Fruit fly (Drosophila melanogaster) S2 (cell line): ENCODE measurements around the gene nrv1.

Experiments used
- CG8478 ChIP-seq: fragments of >200 bp; optimal IDR thresholded peaks from 2 replicates; lab custom pipeline; 2018
- CTCF ChIP-seq, 2 experiments: fragments of >200 bp; optimal IDR thresholded peaks; 2 replicates each; lab custom pipeline; 2018

Gene nrv1

DNA sequence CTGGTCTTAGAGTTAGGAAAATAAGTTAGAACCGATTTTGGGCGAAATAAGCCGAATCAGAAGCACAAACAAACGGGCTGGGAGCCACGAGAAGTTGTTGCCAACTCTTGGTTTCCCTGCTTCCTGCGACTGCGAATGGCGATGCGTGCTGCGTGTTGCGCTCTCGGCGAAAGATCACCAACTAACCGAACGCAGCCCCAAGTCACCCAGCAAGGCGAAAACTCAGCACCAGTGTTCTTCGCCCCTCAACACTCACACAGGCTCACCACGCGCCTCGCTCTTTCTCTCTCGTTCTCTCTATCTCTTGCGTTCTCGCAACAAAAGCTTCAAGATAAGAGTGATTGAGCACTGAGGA lies at the start of gene nrv1:
TSS of gene nrv1 (minus strand) at position 188 of the 355 bp plus-strand sequence.
- TF ChIP-seq CTCF (optimal IDR thresholded peaks at IDR 0.05; lab: Kevin White, UChicago) (no peak), CG8478 (lab: Kevin White, UChicago) (no peak)

dm6 chr2L:6836114-6836513 lies 49.5 kb upstream of the nrv1 start:
- no peak for TF ChIP-seq CTCF (optimal IDR thresholded peaks at IDR 0.05; lab: Kevin White, UChicago)
- TF ChIP-seq CG8478 (lab: Kevin White, UChicago) = no peak

dm6 chr2L:6833661-6834073 lies 47.0 kb upstream of the nrv1 start:
- TF ChIP-seq CTCF (optimal IDR thresholded peaks at IDR 0.05; lab: Kevin White, UChicago) (no peak), CG8478 (lab: Kevin White, UChicago) (no peak)

dm6 chr2L:6830264-6830729 lies 43.6 kb upstream of the nrv1 start:
- TF ChIP-seq CG8478 (lab: Kevin White, UChicago) (no peak), CTCF (optimal IDR thresholded peaks at IDR 0.05; lab: Kevin White, UChicago) (no peak)

DNA sequence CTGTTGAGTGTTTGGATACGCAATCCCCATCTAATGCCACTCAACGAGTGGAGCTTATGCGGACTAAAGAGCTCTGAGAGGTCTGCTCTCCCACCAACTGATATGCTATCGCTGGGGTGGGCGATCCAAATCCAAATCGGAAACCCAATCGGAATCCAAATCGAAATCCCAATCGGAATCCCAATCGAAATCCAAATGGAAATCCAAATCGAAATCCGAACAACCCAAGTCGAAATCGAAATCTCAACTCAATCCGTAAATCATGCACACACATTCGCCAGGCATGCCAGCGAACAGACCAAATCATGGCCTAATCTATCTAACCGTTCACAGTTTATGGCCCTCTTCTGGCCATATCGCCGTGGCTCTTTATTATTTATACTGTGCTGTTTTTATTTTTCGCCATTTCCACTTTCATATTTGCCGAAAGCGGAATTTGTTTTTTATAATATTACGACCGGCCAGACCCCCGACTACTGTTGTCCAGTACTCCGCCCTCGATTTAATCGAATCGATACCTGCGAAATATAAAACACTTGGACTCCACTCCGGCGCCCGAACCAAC lies 41.0 kb upstream of the nrv1 start:
- no peak for TF ChIP-seq CG8478 (lab: Kevin White, UChicago)

DNA sequence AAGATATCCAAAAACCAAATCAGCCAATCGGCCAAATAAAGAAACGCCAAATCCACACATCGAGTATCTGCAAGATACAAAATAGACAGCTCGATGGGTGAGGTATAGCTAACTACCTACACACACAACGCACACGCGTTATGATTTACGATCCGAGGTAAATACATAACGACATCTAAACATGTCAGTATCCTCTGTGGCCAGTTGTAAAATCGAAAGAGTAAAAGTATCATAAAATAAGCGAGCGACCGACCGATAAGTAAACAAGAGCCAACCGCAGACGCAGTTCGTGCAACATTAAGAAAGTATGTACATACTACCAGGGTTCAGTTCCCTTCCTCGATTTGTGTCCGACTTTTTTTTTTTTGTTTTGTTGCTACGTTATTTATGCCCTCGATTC lies 39.6 kb upstream of the nrv1 start:
- TF ChIP-seq CTCF (optimal IDR thresholded peaks at IDR 0.05; lab: Kevin White, UChicago) = no peak
- TF ChIP-seq CG8478 (lab: Kevin White, UChicago) = no peak

DNA sequence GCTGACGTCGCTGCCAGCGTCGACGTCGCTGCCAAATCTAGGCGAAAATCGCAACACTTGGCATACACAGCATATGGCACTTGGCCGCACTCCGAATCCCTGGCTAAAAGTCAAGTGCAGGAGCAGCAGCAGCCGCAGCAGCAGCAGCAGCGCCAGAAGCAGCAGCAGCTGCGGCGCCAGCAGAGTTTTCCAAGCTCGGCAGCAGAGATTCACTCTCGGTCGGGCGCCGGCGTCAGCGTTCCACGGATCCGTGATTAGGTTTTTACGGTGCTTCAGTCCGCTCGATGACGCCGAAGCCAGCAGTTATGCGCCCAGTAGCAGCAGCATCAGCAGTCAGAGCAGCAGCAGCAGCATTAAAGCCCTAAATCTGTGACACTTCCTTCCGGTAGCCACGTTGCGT lies 35.4 kb upstream of the nrv1 start:
- no peak for TF ChIP-seq CTCF (optimal IDR thresholded peaks at IDR 0.05; lab: Kevin White, UChicago)
- no peak for TF ChIP-seq CG8478 (lab: Kevin White, UChicago)

DNA sequence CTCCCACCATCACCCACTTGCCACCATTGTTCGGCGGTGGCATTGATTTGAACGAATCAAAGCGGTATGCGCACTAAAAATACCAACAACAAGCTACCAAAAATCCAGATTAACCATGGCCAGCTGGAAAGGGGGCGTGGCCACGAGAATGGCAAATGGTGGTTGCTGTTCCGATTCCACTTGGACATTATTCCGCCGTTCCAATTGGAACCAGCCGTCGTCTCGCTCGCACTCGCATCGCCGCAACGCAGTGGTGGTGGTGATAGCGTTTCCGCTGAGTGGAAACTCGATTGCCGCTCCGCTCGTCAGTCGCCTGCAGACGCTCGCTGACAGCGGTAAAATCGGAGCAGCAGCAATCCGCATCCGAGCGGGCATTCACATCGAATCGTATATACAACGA lies 35.0 kb upstream of the nrv1 start, which contains the start of gene sens-2:
TSS of gene sens-2 (plus strand) at position 304 of the 400 bp plus-strand sequence.
- TF ChIP-seq CG8478 (lab: Kevin White, UChicago) = no peak
- TF ChIP-seq CTCF (optimal IDR thresholded peaks at IDR 0.05; lab: Kevin White, UChicago) = no peak

- TF ChIP-seq CTCF (optimal IDR thresholded peaks at IDR 0.05; lab: Kevin White, UChicago) = no peak
- TF ChIP-seq CG8478 (lab: Kevin White, UChicago) = no peak
Measured at dm6 chr2L:6819230-6820049, 32.8 kb upstream of the nrv1 start.

DNA sequence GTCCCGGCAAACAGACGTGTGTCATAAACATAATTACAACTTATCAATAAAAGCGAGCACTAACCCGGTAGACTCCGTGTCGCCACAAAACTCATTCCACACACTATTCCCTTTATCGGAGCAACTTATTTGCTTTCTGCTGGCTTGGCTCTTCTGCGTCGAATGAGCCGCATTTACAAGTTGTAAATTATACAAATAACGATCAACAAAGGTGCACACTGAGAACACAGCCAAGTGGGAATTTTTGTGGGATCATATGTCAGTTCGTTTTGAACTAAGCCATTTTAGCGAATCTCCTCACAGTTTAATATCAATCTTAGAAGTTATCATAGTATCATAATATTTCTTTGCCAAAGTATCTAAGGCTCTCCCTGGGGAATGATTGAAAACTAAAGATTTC lies 31.7 kb upstream of the nrv1 start:
- TF ChIP-seq CG8478 (lab: Kevin White, UChicago) (no peak), CTCF (optimal IDR thresholded peaks at IDR 0.05; lab: Kevin White, UChicago) (no peak)

dm6 chr2L:6817493-6817892 lies 30.8 kb upstream of the nrv1 start:
- TF ChIP-seq CG8478 (lab: Kevin White, UChicago) = no peak
- no peak for TF ChIP-seq CTCF (optimal IDR thresholded peaks at IDR 0.05; lab: Kevin White, UChicago)

DNA sequence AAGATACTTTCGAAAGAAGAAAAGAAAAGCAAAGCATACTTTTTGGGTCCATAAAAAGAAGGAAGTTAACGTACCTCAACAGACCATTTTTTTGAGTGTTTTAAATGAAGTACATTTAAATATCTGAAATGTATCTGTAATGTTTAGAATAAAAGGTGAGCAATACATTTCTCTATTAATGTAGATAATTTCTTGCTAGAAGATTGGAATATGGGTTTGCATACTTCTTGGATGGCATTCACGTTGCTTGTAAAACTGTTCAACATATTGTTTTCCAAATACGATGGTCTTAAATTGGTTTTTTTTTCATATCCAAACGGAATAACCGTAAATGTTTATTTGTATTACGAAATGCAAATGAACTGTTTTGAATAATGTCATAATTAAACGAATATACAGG lies 19.1 kb upstream of the nrv1 start, which contains the start of gene CG17375:
TSS of gene CG17375 (minus strand) at position 10 of the 400 bp plus-strand sequence.
- TF ChIP-seq CG8478 (lab: Kevin White, UChicago) (no peak), CTCF (optimal IDR thresholded peaks at IDR 0.05; lab: Kevin White, UChicago) (no peak)

DNA sequence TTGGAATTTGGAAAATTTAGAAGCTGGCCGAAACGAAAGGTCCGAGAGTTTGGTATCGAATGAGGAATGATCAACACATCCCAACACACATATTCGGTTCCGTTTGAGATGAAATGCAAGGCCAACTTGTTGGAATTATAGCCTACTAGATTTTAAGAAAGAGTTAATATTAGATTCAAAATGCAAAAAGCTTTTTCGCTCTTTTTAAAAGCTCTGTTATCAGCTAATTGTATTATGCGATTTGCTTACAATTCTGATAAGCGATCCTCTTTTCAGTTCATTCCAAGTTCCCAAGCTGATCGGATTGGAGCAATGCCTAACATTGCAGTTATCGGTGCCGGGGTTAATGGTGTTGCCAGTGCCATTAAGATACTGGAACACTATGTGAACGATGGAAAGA lies 16.1 kb upstream of the nrv1 start, which contains the start of the genes CG17377 and Daao2:
TSS of gene CG17377 (minus strand) at position 101 of the 400 bp plus-strand sequence.
TSS of gene Daao2 (plus strand) at position 272 of the 400 bp plus-strand sequence.
- no peak for TF ChIP-seq CTCF (optimal IDR thresholded peaks at IDR 0.05; lab: Kevin White, UChicago)
- no peak for TF ChIP-seq CG8478 (lab: Kevin White, UChicago)

DNA sequence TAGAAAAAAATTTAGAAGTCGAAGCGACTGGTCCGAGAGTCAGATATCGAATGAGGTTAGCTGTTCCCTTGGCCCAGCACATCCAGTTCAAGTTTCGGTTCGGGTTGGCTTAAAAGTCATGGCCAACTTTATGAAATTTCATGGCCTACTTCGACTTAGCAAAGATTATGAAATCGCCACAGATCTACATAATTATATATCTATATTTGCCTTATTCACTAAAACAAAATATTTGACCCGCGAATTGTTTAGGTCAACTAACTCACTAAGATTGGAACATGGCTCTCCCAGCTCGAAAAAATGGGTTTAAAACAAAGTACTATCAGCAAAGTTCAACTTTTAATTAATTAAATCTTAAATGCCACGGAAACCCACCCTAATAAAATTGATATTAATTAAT lies 14.1 kb upstream of the nrv1 start, which contains the start of gene CG17376:
TSS of gene CG17376 (minus strand) at position 101 of the 400 bp plus-strand sequence.
- no peak for TF ChIP-seq CG8478 (lab: Kevin White, UChicago)
- no peak for TF ChIP-seq CTCF (optimal IDR thresholded peaks at IDR 0.05; lab: Kevin White, UChicago)

- TF ChIP-seq CTCF (optimal IDR thresholded peaks at IDR 0.05; lab: Kevin White, UChicago) (no peak), CG8478 (lab: Kevin White, UChicago) (no peak)
Measured at dm6 chr2L:6799551-6799950, 12.9 kb upstream of the nrv1 start.
